Fruit fly (Drosophila melanogaster) whole organism, pupa: Measurements from ENCODE around the gene CG15202.
"Not testable (repeated sequence)": the region's sequence is repeated elsewhere in the genome, so short reads cannot be mapped to it uniquely, and the experiment has no call there.

Source experiments
- CG10348 ChIP-seq: fragments of 200-800 bp; sonication (Bioruptor generic); IDR thresholded peaks from 2 replicates; pipeline ENCODE4 v1.3.6; 2022; ENCODE audit warnings: missing biosample characterization, missing genetic modification characterization
- CG12605 ChIP-seq: fragments of 200-800 bp; sonication (Bioruptor generic); IDR thresholded peaks from 2 replicates; pipeline ENCODE4 v1.3.6; 2022; ENCODE audit warnings: missing biosample characterization, missing genetic modification characterization
- CG13204 ChIP-seq: fragments of 200-800 bp; sonication (Bioruptor generic); optimal IDR thresholded peaks from 2 replicates; lab custom pipeline; 2018; ENCODE audit warnings: missing biosample characterization, mild to moderate bottlenecking, missing genetic modification characterization, moderate library complexity
- CG14655 ChIP-seq: fragments of 200-800 bp; sonication (Bioruptor generic); optimal IDR thresholded peaks from 3 replicates; lab custom pipeline; 2017; ENCODE audit warnings: mild to moderate bottlenecking, missing biosample characterization, missing genetic modification reagents, missing genetic modification characterization
- CG15710 ChIP-seq: fragments of 200-800 bp; sonication (Bioruptor generic); optimal IDR thresholded peaks from 2 replicates; lab custom pipeline; 2018; ENCODE audit warnings: missing biosample characterization, mild to moderate bottlenecking, missing genetic modification characterization, moderate library complexity
- CG17806 ChIP-seq: fragments of 200-800 bp; sonication (Bioruptor generic); optimal IDR thresholded peaks from 2 replicates; lab custom pipeline; 2018; ENCODE audit warnings: missing biosample characterization, mild to moderate bottlenecking, missing genetic modification characterization, moderate library complexity
- CG32121 ChIP-seq: fragments of 200-800 bp; sonication (Bioruptor generic); IDR thresholded peaks from 2 replicates; pipeline ENCODE4 v1.3.6; 2022; ENCODE audit warnings: missing biosample characterization, missing genetic modification characterization
- CG34367 ChIP-seq: fragments of 200-800 bp; sonication (Bioruptor generic); optimal IDR thresholded peaks from 2 replicates; lab custom pipeline; 2018; ENCODE audit warnings: missing biosample characterization, mild to moderate bottlenecking, missing genetic modification characterization
- CG4496 ChIP-seq: fragments of 200-800 bp; sonication (Bioruptor generic); IDR thresholded peaks from 3 replicates; pipeline ENCODE4 v1.3.6; 2022; ENCODE audit warnings: missing biosample characterization, missing genetic modification characterization
- CG8159 ChIP-seq: fragments of 200-800 bp; sonication (Bioruptor generic); optimal IDR thresholded peaks from 3 replicates; lab custom pipeline; 2018; ENCODE audit warnings: missing biosample characterization, mild to moderate bottlenecking, missing genetic modification characterization, moderate library complexity
- CG8301 ChIP-seq: fragments of 200-800 bp; sonication (Bioruptor generic); optimal IDR thresholded peaks from 2 replicates; lab custom pipeline; 2018; ENCODE audit warnings: missing biosample characterization, mild to moderate bottlenecking, missing genetic modification characterization
- CG9948 ChIP-seq: fragments of 200-800 bp; sonication (Bioruptor generic); optimal IDR thresholded peaks from 2 replicates; lab custom pipeline; 2018; ENCODE audit warnings: missing biosample characterization, mild to moderate bottlenecking, missing genetic modification characterization, moderate library complexity
- D1 ChIP-seq: fragments of 200-800 bp; sonication (Bioruptor generic); optimal IDR thresholded peaks from 2 replicates; lab custom pipeline; 2018; ENCODE audit warnings: missing biosample characterization, mild to moderate bottlenecking, missing genetic modification characterization, moderate library complexity
- EcR ChIP-seq: fragments of 200-800 bp; sonication (Bioruptor generic); optimal IDR thresholded peaks from 3 replicates; lab custom pipeline; 2019; ENCODE audit warnings: missing biosample characterization, missing genetic modification characterization, mild to moderate bottlenecking, moderate library complexity, missing genetic modification reagents
- Ets98B ChIP-seq: fragments of 200-800 bp; sonication (Bioruptor generic); IDR thresholded peaks from 2 replicates; pipeline ENCODE4 v1.3.6; 2022; ENCODE audit warnings: missing biosample characterization, missing genetic modification characterization
- Pif1A ChIP-seq: fragments of 200-800 bp; sonication (Bioruptor generic); optimal IDR thresholded peaks from 3 replicates; lab custom pipeline; 2016; ENCODE audit warnings: missing biosample characterization, missing genetic modification characterization
- Pif1B ChIP-seq: fragments of 200-800 bp; sonication (Bioruptor generic); optimal IDR thresholded peaks from 3 replicates; lab custom pipeline; 2016; ENCODE audit warnings: missing biosample characterization, missing genetic modification characterization
- Snoo ChIP-seq: fragments of 200-800 bp; sonication (Bioruptor generic); optimal IDR thresholded peaks from 3 replicates; lab custom pipeline; 2017; ENCODE audit warnings: missing biosample characterization, mild to moderate bottlenecking, missing genetic modification characterization, inconsistent platforms
- fd96Ca ChIP-seq: fragments of 200-800 bp; sonication (Bioruptor generic); IDR thresholded peaks from 3 replicates; pipeline ENCODE4 v1.3.6; 2022; ENCODE audit warnings: missing biosample characterization, missing genetic modification characterization
- gl ChIP-seq: fragments of 200-800 bp; sonication (Bioruptor generic); optimal IDR thresholded peaks from 2 replicates; lab custom pipeline; 2018; ENCODE audit warnings: missing biosample characterization, mild to moderate bottlenecking, missing genetic modification characterization
- rn ChIP-seq: fragments of 200-800 bp; sonication (Bioruptor generic); IDR thresholded peaks from 2 replicates; pipeline ENCODE4 v1.3.6; 2022; ENCODE audit warnings: missing biosample characterization, missing genetic modification characterization

The CG15202 gene

DNA sequence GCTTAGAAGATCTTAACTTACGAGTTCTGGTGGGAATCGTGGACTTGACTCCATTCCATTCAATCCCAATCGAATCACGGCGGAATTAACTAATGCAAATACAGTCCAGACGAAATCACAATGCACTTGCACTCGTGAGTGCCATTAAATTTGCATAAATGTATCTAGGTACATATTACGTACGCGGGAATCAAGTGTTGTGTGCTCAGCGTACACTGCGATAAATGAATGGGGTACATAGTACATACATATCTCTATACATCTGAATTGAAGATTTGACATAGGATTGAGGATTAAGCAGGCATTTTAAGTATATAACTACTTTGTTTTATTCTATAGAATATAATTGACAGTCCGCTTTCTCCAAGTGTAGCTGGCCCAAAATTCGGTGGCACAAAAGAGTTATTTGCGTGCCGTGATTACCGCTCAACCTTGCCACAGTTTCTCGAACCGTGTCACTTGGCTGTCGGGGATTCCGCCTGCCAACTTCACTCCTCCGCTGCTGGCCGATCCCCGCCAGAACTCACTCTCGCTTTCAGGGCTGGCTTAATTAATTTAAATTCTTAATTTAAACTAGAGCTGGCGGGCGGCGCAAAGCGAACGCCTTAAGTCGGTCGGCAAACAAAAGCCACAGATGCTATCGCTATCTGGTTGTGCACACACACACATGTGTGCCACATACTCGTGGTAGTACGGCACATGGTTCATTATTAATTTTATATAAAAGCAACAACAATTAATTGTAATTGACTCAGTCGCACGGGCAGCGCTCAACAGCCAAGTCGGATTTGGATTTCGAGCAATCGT is at the start of gene CG15202, which contains the start of gene CG15199:
Gene CG15202, plus strand, starts transcription at position 757 of the 807 bp plus-strand sequence.
Gene CG15199, minus strand, starts transcription at position 51 of the 807 bp plus-strand sequence.
- no peak for TF ChIP-seq CG8159
- peak; percentile 53 for TF ChIP-seq Snoo
- TF ChIP-seq D1: no peak

DNA sequence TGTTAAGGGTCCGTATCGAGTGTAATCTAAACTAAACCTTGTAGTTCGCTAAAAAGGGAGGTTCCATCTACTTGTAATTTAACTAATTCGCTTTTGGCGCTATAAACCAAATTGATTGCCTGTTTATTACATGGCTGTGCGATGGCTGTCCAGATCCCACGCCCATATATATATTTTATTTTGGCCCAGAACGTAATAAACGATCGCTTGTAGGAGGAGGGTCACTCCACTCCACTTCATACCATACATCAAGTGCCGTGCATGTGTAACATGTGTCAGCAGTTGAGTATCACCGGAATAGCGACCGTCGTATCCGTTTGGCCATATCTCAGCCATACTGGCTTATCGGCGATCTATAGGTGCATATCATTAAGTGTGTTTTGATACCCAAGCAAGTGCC is 47.1 kb upstream of the CG15202 start:
- TF ChIP-seq Pif1B (GFP tag; lab: Kevin White, UChicago) (no peak), CG13204 (GFP tag; lab: Kevin White, UChicago) (no peak), CG9948 (tag; lab: Kevin White, UChicago) (no peak), CG10348 (GFP tag; lab: Robert Waterston, UW) (no peak), CG8159 (no peak), D1 (no peak), CG34367 (tag; lab: Kevin White, UChicago) (no peak), fd96Ca (GFP tag; lab: Robert Waterston, UW) (no peak), CG14655 (GFP tag; lab: Kevin White, UChicago) (no peak), EcR (no peak), CG8301 (tag; lab: Kevin White, UChicago) (no peak), Ets98B (GFP tag; lab: Robert Waterston, UW) (no peak), Snoo (no peak), CG17806 (tag; lab: Kevin White, UChicago) (no peak), gl (tag; lab: Kevin White, UChicago) (no peak), rn (no peak)

DNA sequence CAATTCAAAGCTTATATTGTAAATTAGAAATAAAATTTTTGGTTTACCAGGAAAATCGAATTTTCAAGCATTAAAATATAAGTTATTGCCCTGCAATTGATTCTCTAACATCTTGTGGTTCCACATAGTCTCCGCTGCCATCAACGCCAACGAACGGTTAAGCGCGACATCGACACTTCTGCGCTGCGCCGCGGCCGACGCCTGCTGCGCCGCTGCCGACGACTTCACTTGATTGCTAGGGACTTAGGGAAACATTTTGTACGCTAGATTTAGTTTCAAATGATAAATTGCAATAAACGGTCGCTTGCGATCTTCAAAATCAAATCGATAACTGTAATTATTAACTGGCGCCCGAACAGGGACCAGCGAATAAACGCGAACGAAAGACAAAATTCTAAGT is 46.4 kb upstream of the CG15202 start, which contains the start of gene CG42249:
Gene CG42249, plus strand, starts transcription at position 301 of the 400 bp plus-strand sequence.
- TF ChIP-seq CG12605, CG4496, CG32121 (GFP tag; lab: Robert Waterston, UW): not testable (repeated sequence)

DNA sequence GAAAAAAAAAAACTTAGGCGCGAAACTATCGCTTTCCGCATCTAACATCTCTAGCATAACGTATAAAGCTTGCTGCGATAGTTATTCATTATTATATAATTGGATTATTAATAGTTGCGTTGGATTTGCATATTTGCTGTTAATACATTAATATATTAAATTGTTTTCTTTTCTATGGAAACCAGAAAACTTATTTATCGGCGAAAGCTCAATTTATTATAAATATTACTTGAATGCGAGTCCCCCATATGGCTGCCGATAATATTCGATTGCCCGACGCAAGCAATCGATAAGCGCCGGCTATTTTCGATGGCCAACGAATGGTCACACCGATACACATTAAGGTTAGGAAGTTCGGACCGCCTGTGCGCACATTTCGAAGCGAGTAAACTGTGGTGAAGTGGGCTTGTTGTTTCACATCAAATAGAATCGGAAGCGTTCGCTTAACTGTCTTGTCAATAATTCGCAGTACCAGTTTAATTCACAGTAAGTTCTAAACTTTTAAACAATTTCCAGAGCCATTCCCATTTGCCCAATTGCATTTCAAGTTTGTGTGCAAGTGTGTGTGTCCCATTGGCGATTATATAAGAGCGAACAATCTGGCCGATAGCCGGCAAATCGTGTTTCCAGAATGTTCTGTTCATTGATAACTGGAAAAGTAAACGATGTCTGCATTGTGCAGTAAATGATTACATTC is 34.0 kb upstream of the CG15202 start, which contains the start of gene Hsp60A:
Gene Hsp60A, plus strand, starts transcription at position 335 of the 697 bp plus-strand sequence.
- 0 out of 3 replicates have a peak, but pooled peaks have one; percentile 26 for TF ChIP-seq fd96Ca (GFP tag; lab: Robert Waterston, UW)
- peak; percentile 35 for TF ChIP-seq CG15710 (tag; lab: Kevin White, UChicago)
- no peak for TF ChIP-seq CG8301 (tag; lab: Kevin White, UChicago)
- no peak for TF ChIP-seq CG12605 (GFP tag; lab: Robert Waterston, UW)
- peak; percentile 40 for TF ChIP-seq CG9948 (tag; lab: Kevin White, UChicago)
- TF ChIP-seq CG13204 (GFP tag; lab: Kevin White, UChicago): no peak
- no peak for TF ChIP-seq Pif1A (GFP tag; lab: Kevin White, UChicago)
- no peak for TF ChIP-seq rn
- no peak for TF ChIP-seq CG10348 (GFP tag; lab: Robert Waterston, UW)
- peak; percentile 24 for TF ChIP-seq Snoo
- TF ChIP-seq D1: no peak
- peak; percentile 39; the same call in 1 of the 2 replicates for TF ChIP-seq Ets98B (GFP tag; lab: Robert Waterston, UW)
- peak; percentile 5 for TF ChIP-seq Pif1B (GFP tag; lab: Kevin White, UChicago)
- TF ChIP-seq CG14655 (GFP tag; lab: Kevin White, UChicago): no peak
- TF ChIP-seq EcR: no peak
- 0 out of 2 replicates have a peak, but pooled peaks have one; percentile 15 for TF ChIP-seq CG32121 (GFP tag; lab: Robert Waterston, UW)
- peak; percentile 46 for TF ChIP-seq CG8159
- TF ChIP-seq gl (tag; lab: Kevin White, UChicago): no peak
- peak; percentile 23 for TF ChIP-seq CG17806 (tag; lab: Kevin White, UChicago)
- TF ChIP-seq CG4496 (GFP tag; lab: Robert Waterston, UW): peak; percentile 54
- peak; percentile 20 for TF ChIP-seq CG34367 (tag; lab: Kevin White, UChicago)

DNA sequence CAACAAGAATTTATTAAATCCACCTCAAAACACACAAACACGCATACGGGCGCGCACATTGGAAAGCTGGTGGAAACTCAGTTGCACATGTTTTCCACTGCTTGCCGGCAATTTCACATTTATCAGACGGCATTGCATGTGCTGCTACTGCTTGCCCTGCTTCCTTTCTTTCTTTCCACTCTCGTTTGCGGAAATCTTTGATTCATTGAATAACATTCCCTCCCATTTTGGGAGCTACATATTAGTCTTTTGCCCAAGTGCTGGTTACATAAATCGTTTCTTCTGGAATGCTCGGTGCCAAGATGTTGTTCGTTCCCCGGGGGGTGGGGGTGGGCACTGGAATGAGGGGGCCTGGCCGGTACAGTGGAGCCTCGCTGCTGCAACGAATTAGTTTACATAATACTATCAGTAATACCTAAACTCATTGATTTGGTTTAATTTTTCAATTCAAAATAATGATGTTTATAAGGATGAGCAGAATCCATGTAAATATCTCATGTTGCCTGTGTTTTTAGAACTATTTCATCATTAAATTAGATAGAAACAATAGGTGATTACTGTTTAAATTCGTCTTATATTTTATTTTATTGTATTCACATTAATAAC is 33.4 kb upstream of the CG15202 start:
- TF ChIP-seq D1 (no peak), CG15710 (tag; lab: Kevin White, UChicago) (peak; percentile 20), gl (tag; lab: Kevin White, UChicago) (no peak), CG34367 (tag; lab: Kevin White, UChicago) (no peak), CG4496 (GFP tag; lab: Robert Waterston, UW) (peak; percentile 52; the same call in 1 of the 3 replicates), CG9948 (tag; lab: Kevin White, UChicago) (peak; percentile 22), CG8301 (tag; lab: Kevin White, UChicago) (no peak), Ets98B (GFP tag; lab: Robert Waterston, UW) (no peak; the same call in 1 of the 2 replicates), CG32121 (GFP tag; lab: Robert Waterston, UW) (peak; percentile 47; the same call in 1 of the 2 replicates), CG17806 (tag; lab: Kevin White, UChicago) (no peak), fd96Ca (GFP tag; lab: Robert Waterston, UW) (0 out of 3 replicates have a peak, but pooled peaks have one; percentile 31)
- TF ChIP-seq, all 21 proteins: peak for 5
